Worm (Caenorhabditis elegans) whole organism, dauer: Measurements from ENCODE around the gene nifk-1.

Experiments
- unc-62 ChIP-seq: sonication (generic microtip); optimal IDR thresholded peaks from 2 replicates; lab custom pipeline; 2017; ENCODE audit warnings: missing biosample characterization, missing genetic modification reagents, missing genetic modification characterization

Gene nifk-1

ce11 chrIII:4656415-4656814 is 36.7 kb downstream of the nifk-1 start:
- no peak for TF ChIP-seq unc-62 (GFP tag; lab: Kevin White, UChicago)

ce11 chrIII:4655402-4655801 is 37.7 kb downstream of the nifk-1 start, which contains the start of gene T23F11.2:
T23F11.2 (minus strand) TSS chrIII:4655502.
- no peak for TF ChIP-seq unc-62 (GFP tag; lab: Kevin White, UChicago)

- no peak for TF ChIP-seq unc-62 (GFP tag; lab: Kevin White, UChicago)
Measured at ce11 chrIII:4653912-4654311, 39.2 kb downstream of the nifk-1 start.

- TF ChIP-seq unc-62 (GFP tag; lab: Kevin White, UChicago): no peak
Measured at ce11 chrIII:4653374-4653773, 39.7 kb downstream of the nifk-1 start.

- TF ChIP-seq unc-62 (GFP tag; lab: Kevin White, UChicago): no peak
Measured at ce11 chrIII:4649811-4650544, 43.1 kb downstream of the nifk-1 start, which contains the start of gene ppm-2. ppm-2 (plus strand) TSS chrIII:4650494.

ce11 chrIII:4649363-4649768 is 43.7 kb downstream of the nifk-1 start:
- no peak for TF ChIP-seq unc-62 (GFP tag; lab: Kevin White, UChicago)

ce11 chrIII:4647878-4648277 is 45.2 kb downstream of the nifk-1 start, which contains the start of gene T23F11.6:
T23F11.6 (minus strand) TSS chrIII:4647922.
- TF ChIP-seq unc-62 (GFP tag; lab: Kevin White, UChicago): no peak

- no peak for TF ChIP-seq unc-62 (GFP tag; lab: Kevin White, UChicago)
Measured at ce11 chrIII:4647341-4647740, 45.8 kb downstream of the nifk-1 start.

ce11 chrIII:4646246-4646645 is 46.9 kb downstream of the nifk-1 start, which contains the start of gene pqn-29:
pqn-29 (minus strand) TSS chrIII:4646346.
- no peak for TF ChIP-seq unc-62 (GFP tag; lab: Kevin White, UChicago)

- TF ChIP-seq unc-62 (GFP tag; lab: Kevin White, UChicago): no peak
Measured at ce11 chrIII:4643262-4643661, 49.8 kb downstream of the nifk-1 start, which contains the start of gene pfas-1. pfas-1 (minus strand) TSS chrIII:4643310.
